Worm (Caenorhabditis elegans): ENCODE measurements around the gene fsn-1.

DNA sequence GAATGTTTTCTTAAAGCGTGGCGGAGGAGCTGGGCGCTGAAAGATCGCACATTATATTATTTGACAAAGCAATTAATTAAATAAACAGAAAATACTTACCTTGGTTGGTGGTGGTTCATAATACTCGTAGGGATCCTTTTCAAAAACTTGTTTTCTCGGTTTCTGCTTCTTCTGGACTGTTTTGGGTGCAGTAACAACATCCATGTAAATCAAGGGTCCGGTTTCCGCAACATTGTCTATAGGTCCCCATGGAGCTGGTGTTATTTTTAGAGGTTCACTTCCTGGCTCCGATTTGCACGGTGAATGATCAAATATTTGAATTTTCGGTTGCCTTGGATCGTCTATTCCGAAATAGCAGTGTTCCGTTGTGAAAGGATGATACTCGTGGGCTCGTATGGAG, 13.0 kb upstream of the fsn-1 start:
- TF ChIP-seq nhr-11 (tag; optimal IDR thresholded peaks at IDR 0.05) = no peak
- no peak for TF ChIP-seq gmeb-1 (tag; optimal IDR thresholded peaks at IDR 0.05)
- no peak for TF ChIP-seq lin-13 (GFP tag; optimal IDR thresholded peaks at IDR 0.05)
- no peak for TF ChIP-seq zag-1 (tag; optimal IDR thresholded peaks at IDR 0.05)
- TF ChIP-seq ztf-4 (tag; optimal IDR thresholded peaks at IDR 0.05) = no peak
- no peak for TF ChIP-seq nhr-77 (tag; optimal IDR thresholded peaks at IDR 0.05)
- TF ChIP-seq nhr-12 (tag; optimal IDR thresholded peaks at IDR 0.05) = no peak
- no peak for TF ChIP-seq nhr-23 (tag; optimal IDR thresholded peaks at IDR 0.05)
- TF ChIP-seq mbf-1 (tag; optimal IDR thresholded peaks at IDR 0.05) = no peak
- TF ChIP-seq nhr-10 (tag; optimal IDR thresholded peaks at IDR 0.05) = no peak
- TF ChIP-seq aly-2 (tag; optimal IDR thresholded peaks at IDR 0.05) = no peak
- no peak for TF ChIP-seq lin-39 (tag; optimal IDR thresholded peaks at IDR 0.05)
